Worm (Caenorhabditis elegans): ENCODE measurements around the gene C48B4.11.
"Not testable (repeated sequence)": the region's sequence is repeated elsewhere in the genome, so short reads cannot be mapped to it uniquely, and the experiment has no call there.

DNA sequence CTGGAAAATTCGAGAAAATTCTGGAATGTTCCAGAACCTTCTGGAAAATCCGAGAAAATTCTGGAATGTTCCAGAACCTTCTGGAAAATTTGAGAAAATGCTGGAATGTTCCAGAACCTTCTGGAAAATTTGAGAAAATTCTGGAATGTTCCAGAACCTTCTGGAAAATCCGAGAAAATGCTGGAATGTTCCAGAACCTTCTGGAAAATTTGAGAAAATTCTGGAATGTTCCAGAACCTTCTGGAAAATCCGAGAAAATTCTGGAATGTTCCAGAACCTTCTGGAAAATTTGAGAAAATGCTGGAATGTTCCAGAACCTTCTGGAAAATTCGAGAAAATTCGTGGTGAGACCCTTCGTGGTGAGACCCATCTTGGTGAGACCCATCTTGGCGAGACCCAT lies 31.7 kb downstream of the C48B4.11 start:
- TF ChIP-seq ceh-82 (tag; optimal IDR thresholded peaks at IDR 0.05); spr-1 (tag; optimal IDR thresholded peaks at IDR 0.05); arid-1 (GFP tag; conservative IDR thresholded peaks at IDR 0.05); nhr-111 (GFP tag; optimal IDR thresholded peaks at IDR 0.05); ceh-20 (GFP tag; IDR thresholded peaks at IDR 0.05); nhr-237 (tag; optimal IDR thresholded peaks at IDR 0.05); ama-1 (optimal IDR thresholded peaks at IDR 0.05); Y5F2A.4 (GFP tag; optimal IDR thresholded peaks at IDR 0.05): not testable (repeated sequence)
- peak; percentile 29 for TF ChIP-seq lin-38 (GFP tag; IDR thresholded peaks at IDR 0.05)

Data from whole organism, L4 larva.